Worm (Caenorhabditis elegans) whole organism, mixed stage, embryonic: ENCODE data around the gene srx-86.

Source experiments
- bed-3 ChIP-seq: fragments of 200-800 bp; sonication (Bioruptor generic); optimal IDR thresholded peaks from 3 replicates; lab custom pipeline; 2018; ENCODE audit warnings: mild to moderate bottlenecking, missing genetic modification characterization, moderate library complexity, missing compliant biosample characterization
- blmp-1 ChIP-seq: fragments of 150-350 bp; optimal IDR thresholded peaks from 2 replicates; lab custom pipeline; 2014; ENCODE audit warnings: missing biosample characterization, missing genetic modification characterization
- ceh-39 ChIP-seq: fragments of 150-350 bp; optimal IDR thresholded peaks from 2 replicates; lab custom pipeline; 2014; ENCODE audit warnings: missing biosample characterization, missing genetic modification characterization
- ceh-43 ChIP-seq: fragments of 200-800 bp; sonication (Bioruptor generic); optimal IDR thresholded peaks from 2 replicates; lab custom pipeline; 2018; ENCODE audit warnings: mild to moderate bottlenecking, missing genetic modification characterization, moderate library complexity, missing compliant biosample characterization
- ceh-83 ChIP-seq: fragments of 200-800 bp; sonication (Bioruptor generic); optimal IDR thresholded peaks from 2 replicates; lab custom pipeline; 2018; ENCODE audit warnings: mild to moderate bottlenecking, missing genetic modification characterization, missing compliant biosample characterization
- ces-1 ChIP-seq: fragments of 150-350 bp; optimal IDR thresholded peaks from 2 replicates; lab custom pipeline; 2014; ENCODE audit warnings: missing biosample characterization, missing genetic modification reagents, missing genetic modification characterization
- cnd-1 ChIP-seq: fragments of 200-800 bp; sonication (Bioruptor generic); optimal IDR thresholded peaks from 2 replicates; lab custom pipeline; 2018; ENCODE audit warnings: mild to moderate bottlenecking, missing genetic modification characterization, missing compliant biosample characterization
- drap-1 ChIP-seq: fragments of 200-800 bp; sonication (Bioruptor generic); optimal IDR thresholded peaks from 3 replicates; lab custom pipeline; 2018; ENCODE audit warnings: mild to moderate bottlenecking, missing genetic modification characterization, missing compliant biosample characterization
- elt-1 ChIP-seq: sonication (generic microtip); optimal IDR thresholded peaks from 2 replicates; lab custom pipeline; 2017; ENCODE audit warnings: missing genetic modification characterization, mild to moderate bottlenecking, missing compliant biosample characterization, antibody characterized with exemption, moderate library complexity, borderline replicate concordance; ENCODE audit not compliant: insufficient read depth
- ham-2 ChIP-seq: fragments of 200-800 bp; sonication (Bioruptor generic); optimal IDR thresholded peaks from 2 replicates; lab custom pipeline; 2018; ENCODE audit warnings: mild to moderate bottlenecking, missing genetic modification characterization, missing compliant biosample characterization
- hlh-1 ChIP-seq: fragments of 150-350 bp; optimal IDR thresholded peaks from 2 replicates; lab custom pipeline; 2014; ENCODE audit warnings: missing biosample characterization, missing genetic modification reagents, missing genetic modification characterization
- lin-32 ChIP-seq: fragments of 200-800 bp; sonication (Bioruptor generic); optimal IDR thresholded peaks from 2 replicates; lab custom pipeline; 2018; ENCODE audit warnings: mild to moderate bottlenecking, missing genetic modification characterization, missing compliant biosample characterization
- lsy-2 ChIP-seq: fragments of 150-350 bp; optimal IDR thresholded peaks from 2 replicates; lab custom pipeline; 2014; ENCODE audit warnings: missing biosample characterization, missing genetic modification characterization
- nhr-237 ChIP-seq: fragments of 150-350 bp; optimal IDR thresholded peaks from 2 replicates; lab custom pipeline; 2014; ENCODE audit warnings: missing biosample characterization, missing genetic modification characterization
- nhr-76 ChIP-seq: sonication (generic microtip); optimal IDR thresholded peaks from 2 replicates; lab custom pipeline; 2017; ENCODE audit warnings: missing biosample characterization, missing genetic modification characterization
- sem-2 ChIP-seq: fragments of 200-800 bp; sonication (Bioruptor generic); optimal IDR thresholded peaks from 2 replicates; lab custom pipeline; 2018; ENCODE audit warnings: mild to moderate bottlenecking, missing genetic modification characterization, missing compliant biosample characterization
- snpc-4 ChIP-seq: fragments of 150-350 bp; optimal IDR thresholded peaks from 2 replicates; lab custom pipeline; 2014; ENCODE audit warnings: missing biosample characterization, missing genetic modification characterization
- tbx-8 ChIP-seq: fragments of 200-800 bp; sonication (Bioruptor generic); optimal IDR thresholded peaks from 2 replicates; lab custom pipeline; 2018; ENCODE audit warnings: mild to moderate bottlenecking, missing genetic modification characterization, moderate library complexity, missing compliant biosample characterization

The srx-86 gene

DNA sequence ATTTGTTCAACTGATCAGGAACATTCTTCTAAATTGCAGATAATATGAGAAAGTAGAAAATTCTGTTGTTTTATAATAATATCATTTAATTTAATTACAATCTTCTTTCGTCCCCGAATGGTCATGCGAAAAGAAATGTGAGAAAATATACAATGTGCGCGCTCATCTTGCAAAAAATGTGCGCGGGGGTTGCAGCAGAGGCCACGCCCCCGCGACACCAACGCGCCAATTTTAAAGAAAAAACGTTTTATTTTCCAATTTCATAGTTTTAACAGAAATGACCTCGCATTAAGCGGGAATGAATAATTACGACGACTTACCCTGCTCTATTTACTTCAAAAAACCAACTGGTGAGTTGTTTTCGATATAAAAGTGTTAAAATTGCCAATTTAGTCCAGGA, 47.7 kb downstream of the srx-86 start, which contains the start of gene sas-5 (continued):
- TF ChIP-seq cnd-1 (tag; lab: Kevin White, UChicago): peak; percentile 73
- TF ChIP-seq ham-2 (GFP tag; lab: Kevin White, UChicago): peak; percentile 55
- TF ChIP-seq ceh-43: no peak
- peak; percentile 51 for TF ChIP-seq sem-2 (GFP tag; lab: Kevin White, UChicago)

DNA sequence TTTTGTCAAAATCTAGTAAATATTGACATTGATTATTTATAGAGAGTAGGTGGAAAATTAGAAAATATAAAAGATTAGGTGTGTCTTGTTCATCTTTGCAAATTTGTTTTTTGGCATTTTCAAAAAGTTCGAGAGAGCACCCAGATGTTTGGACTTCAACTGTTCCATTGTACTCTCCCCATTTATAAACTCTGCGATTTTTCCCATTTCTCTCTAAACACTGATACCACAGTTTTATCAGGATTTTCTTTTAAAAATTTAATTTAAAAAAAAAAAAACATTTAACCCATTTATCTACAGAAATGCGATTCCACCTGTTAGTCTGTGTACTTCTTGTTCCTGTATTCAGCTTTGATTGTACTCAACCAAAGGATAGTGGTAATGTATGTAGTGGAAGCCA, 50.3 kb downstream of the srx-86 start, which contains the start of gene tag-290:
Gene tag-290, plus strand, starts transcription at position 301 of the 400 bp plus-strand sequence.
- no peak for TF ChIP-seq drap-1 (GFP tag; lab: Kevin White, UChicago)
- TF ChIP-seq lin-32 (GFP tag; lab: Kevin White, UChicago): no peak
- no peak for TF ChIP-seq nhr-237 (tag; lab: Kevin White, UChicago)
- no peak for TF ChIP-seq lsy-2 (tag; lab: Kevin White, UChicago)
- TF ChIP-seq sem-2 (GFP tag; lab: Kevin White, UChicago): no peak
- TF ChIP-seq ces-1 (GFP tag; lab: Kevin White, UChicago): no peak
- TF ChIP-seq blmp-1: no peak
- TF ChIP-seq ceh-39 (tag; lab: Kevin White, UChicago): no peak
- TF ChIP-seq bed-3 (GFP tag; lab: Kevin White, UChicago): no peak
- no peak for TF ChIP-seq snpc-4 (tag; lab: Kevin White, UChicago)
- TF ChIP-seq ham-2 (GFP tag; lab: Kevin White, UChicago): no peak
- TF ChIP-seq ceh-83 (GFP tag; lab: Kevin White, UChicago): no peak
- no peak for TF ChIP-seq tbx-8
- no peak for TF ChIP-seq elt-1 (tag; lab: Kevin White, UChicago)
- no peak for TF ChIP-seq nhr-76 (tag; lab: Kevin White, UChicago)
- TF ChIP-seq hlh-1: no peak
- TF ChIP-seq cnd-1 (tag; lab: Kevin White, UChicago): no peak
